Fruit fly (Drosophila melanogaster) whole organism, embryonic: ENCODE results near the gene CG34026.

Experiments
- Atf-2 ChIP-seq: fragments of 200-800 bp; sonication (Bioruptor generic); optimal IDR thresholded peaks from 2 replicates; lab custom pipeline; 2016; ENCODE audit warnings: missing biosample characterization, missing genetic modification characterization
- CG10274 ChIP-seq: fragments of 200-800 bp; sonication (Bioruptor generic); optimal IDR thresholded peaks from 3 replicates; lab custom pipeline; 2017; ENCODE audit warnings: missing biosample characterization, mild to moderate bottlenecking, missing genetic modification characterization
- CG10366 ChIP-seq: fragments of 200-800 bp; sonication (Bioruptor generic); IDR thresholded peaks from 2 replicates; pipeline ENCODE4 v1.3.6; 2022; ENCODE audit warnings: missing biosample characterization, missing genetic modification characterization
- CG11398 ChIP-seq: fragments of 200-800 bp; sonication (Bioruptor generic); optimal IDR thresholded peaks from 2 replicates; lab custom pipeline; 2016; ENCODE audit warnings: missing biosample characterization, missing genetic modification characterization
- CG13894 ChIP-seq: fragments of 200-800 bp; sonication (Bioruptor generic); optimal IDR thresholded peaks from 3 replicates; lab custom pipeline; 2018; ENCODE audit warnings: missing biosample characterization, mild to moderate bottlenecking, missing genetic modification characterization, moderate library complexity
- CG1529 ChIP-seq: fragments of 200-800 bp; sonication (Bioruptor generic); optimal IDR thresholded peaks from 3 replicates; lab custom pipeline; 2018; ENCODE audit warnings: missing biosample characterization, missing genetic modification characterization
- CG15514 ChIP-seq: fragments of 200-800 bp; sonication (Bioruptor generic); optimal IDR thresholded peaks from 3 replicates; lab custom pipeline; 2017; ENCODE audit warnings: missing biosample characterization, missing genetic modification characterization, mild to moderate bottlenecking, moderate library complexity, missing genetic modification reagents
- CG16815 ChIP-seq: fragments of 200-800 bp; sonication (Bioruptor generic); optimal IDR thresholded peaks from 3 replicates; lab custom pipeline; 2017; ENCODE audit warnings: missing biosample characterization, mild to moderate bottlenecking, missing genetic modification characterization
- CG2199 ChIP-seq: fragments of 200-800 bp; sonication (Bioruptor generic); IDR thresholded peaks from 3 replicates; pipeline ENCODE4 v1.3.6; 2022; ENCODE audit warnings: missing biosample characterization, missing genetic modification characterization
- CG31224 ChIP-seq: fragments of 200-800 bp; sonication (Bioruptor generic); IDR thresholded peaks from 2 replicates; pipeline ENCODE4 v1.3.6; 2022; ENCODE audit warnings: missing biosample characterization, missing genetic modification characterization
- CG34376 ChIP-seq: fragments of 200-800 bp; sonication (Bioruptor generic); optimal IDR thresholded peaks from 2 replicates; lab custom pipeline; 2018; ENCODE audit warnings: missing biosample characterization, mild to moderate bottlenecking, missing genetic modification characterization
- CG34422 ChIP-seq: fragments of 200-800 bp; sonication (Bioruptor generic); IDR thresholded peaks from 3 replicates; pipeline ENCODE4 v1.3.6; 2022; ENCODE audit warnings: missing biosample characterization, missing genetic modification characterization
- CG3726 ChIP-seq: fragments of 200-800 bp; sonication (Bioruptor generic); IDR thresholded peaks from 3 replicates; pipeline ENCODE4, ENCODE4 v1.3.6; 2022; ENCODE audit warnings: missing biosample characterization, missing genetic modification characterization
- CG3847 ChIP-seq: fragments of 200-800 bp; sonication (Bioruptor generic); IDR thresholded peaks from 2 replicates; pipeline ENCODE4 v1.3.6; 2022; ENCODE audit warnings: missing biosample characterization, missing genetic modification characterization
- CG4424 ChIP-seq: fragments of 200-800 bp; sonication (Bioruptor generic); optimal IDR thresholded peaks from 3 replicates; lab custom pipeline; 2016; ENCODE audit warnings: missing biosample characterization, missing genetic modification characterization
- CG4730 ChIP-seq: fragments of 200-800 bp; sonication (Bioruptor generic); IDR thresholded peaks from 2 replicates; pipeline ENCODE4 v1.3.6; 2022; ENCODE audit warnings: missing biosample characterization, missing genetic modification characterization
- CG5180 ChIP-seq: fragments of 200-800 bp; sonication (Bioruptor generic); optimal IDR thresholded peaks from 3 replicates; lab custom pipeline; 2017; ENCODE audit warnings: missing biosample characterization, missing genetic modification characterization, mild to moderate bottlenecking, moderate library complexity, missing genetic modification reagents
- CG6689 ChIP-seq: fragments of 200-800 bp; sonication (Bioruptor generic); IDR thresholded peaks from 2 replicates; pipeline ENCODE4 v1.3.6; 2022; ENCODE audit warnings: missing biosample characterization, missing genetic modification characterization
- CG9876 ChIP-seq: fragments of 200-800 bp; sonication (Bioruptor generic); optimal IDR thresholded peaks from 2 replicates; lab custom pipeline; 2016; ENCODE audit warnings: missing biosample characterization, missing genetic modification characterization
- CHES-1-like ChIP-seq: fragments of 200-800 bp; sonication (Bioruptor generic); optimal IDR thresholded peaks from 2 replicates; lab custom pipeline; 2016; ENCODE audit warnings: missing biosample characterization, missing genetic modification characterization
- CTCF ChIP-seq: fragments of 200-800 bp; sonication (Bioruptor generic); optimal IDR thresholded peaks from 2 replicates; lab custom pipeline; 2017; ENCODE audit warnings: missing biosample characterization, mild to moderate bottlenecking, missing genetic modification characterization, moderate library complexity
- Dip3 ChIP-seq: fragments of 200-800 bp; sonication (Bioruptor generic); optimal IDR thresholded peaks from 3 replicates; lab custom pipeline; 2016; ENCODE audit warnings: missing biosample characterization, missing genetic modification characterization
- Elba2 ChIP-seq: fragments of 200-800 bp; sonication (Bioruptor generic); optimal IDR thresholded peaks from 3 replicates; lab custom pipeline; 2016; ENCODE audit warnings: missing biosample characterization, missing genetic modification characterization
- Fer2 ChIP-seq: fragments of 200-800 bp; sonication (Bioruptor generic); optimal IDR thresholded peaks from 2 replicates; lab custom pipeline; 2018; ENCODE audit warnings: missing biosample characterization, mild to moderate bottlenecking, missing genetic modification characterization, moderate library complexity
- H15 ChIP-seq: fragments of 200-800 bp; sonication (Bioruptor generic); IDR thresholded peaks from 3 replicates; pipeline ENCODE4 v1.3.6; 2022; ENCODE audit warnings: missing biosample characterization, missing genetic modification characterization
- Hr39 ChIP-seq: fragments of >200 bp; optimal IDR thresholded peaks from 2 replicates; lab custom pipeline; 2017
- Hsf ChIP-seq: fragments of 200-800 bp; sonication (Bioruptor generic); optimal IDR thresholded peaks from 3 replicates; lab custom pipeline; 2016; ENCODE audit warnings: missing biosample characterization, missing genetic modification characterization
- Lpt ChIP-seq: fragments of >200 bp; optimal IDR thresholded peaks from 2 replicates; lab custom pipeline; 2018; ENCODE audit warnings: missing biosample characterization, missing genetic modification characterization
- MESR4 ChIP-seq: fragments of 200-800 bp; sonication (Bioruptor generic); optimal IDR thresholded peaks from 2 replicates; lab custom pipeline; 2018; ENCODE audit warnings: missing biosample characterization, mild to moderate bottlenecking, missing genetic modification characterization, moderate library complexity
- Nf-YA ChIP-seq: fragments of 200-800 bp; sonication (Bioruptor generic); IDR thresholded peaks from 2 replicates; pipeline ENCODE4 v1.3.6; 2022; ENCODE audit warnings: missing biosample characterization, missing genetic modification characterization
- Opbp ChIP-seq: fragments of 200-800 bp; sonication (Bioruptor generic); IDR thresholded peaks from 3 replicates; pipeline ENCODE4 v1.3.6; 2022; ENCODE audit warnings: missing biosample characterization, missing genetic modification characterization; ENCODE audit not compliant: partially characterized antibody
- ab ChIP-seq: fragments of 200-800 bp; sonication (Bioruptor generic); optimal IDR thresholded peaks from 2 replicates; lab custom pipeline; 2016; ENCODE audit warnings: missing biosample characterization, missing genetic modification characterization
- ara ChIP-seq: fragments of 200-800 bp; sonication (Bioruptor generic); IDR thresholded peaks from 2 replicates; pipeline ENCODE4 v1.3.6; 2022; ENCODE audit warnings: missing biosample characterization, missing genetic modification characterization
- br ChIP-seq: fragments of >200 bp; optimal IDR thresholded peaks from 2 replicates; lab custom pipeline; 2017
- emc ChIP-seq: fragments of 200-800 bp; sonication (Bioruptor generic); optimal IDR thresholded peaks from 2 replicates; lab custom pipeline; 2016; ENCODE audit warnings: missing biosample characterization, missing genetic modification characterization
- fru ChIP-seq: fragments of >200 bp; optimal IDR thresholded peaks from 2 replicates; lab custom pipeline; 2017
- ftz-f1 ChIP-seq: fragments of 200-800 bp; sonication (Bioruptor generic); optimal IDR thresholded peaks from 2 replicates; lab custom pipeline; 2016; ENCODE audit warnings: missing biosample characterization, missing genetic modification characterization
- insv ChIP-seq, 2 experiments: fragments of 200-800 bp; sonication (Bioruptor generic); optimal IDR thresholded peaks; 3 replicates each; lab custom pipeline; 2016 to 2018; ENCODE audit warnings: missing biosample characterization in 2 of 2, missing genetic modification characterization in 2 of 2
- jing ChIP-seq: fragments of 200-800 bp; sonication (Bioruptor generic); optimal IDR thresholded peaks from 2 replicates; lab custom pipeline; 2018; ENCODE audit warnings: missing biosample characterization, mild to moderate bottlenecking, missing genetic modification characterization
- jumu ChIP-seq: fragments of 200-800 bp; sonication (Bioruptor generic); optimal IDR thresholded peaks from 3 replicates; lab custom pipeline; 2016; ENCODE audit warnings: missing biosample characterization, missing genetic modification characterization
- ken ChIP-seq: fragments of 200-800 bp; sonication (Bioruptor generic); IDR thresholded peaks from 3 replicates; pipeline ENCODE4 v1.3.6; 2022; ENCODE audit warnings: missing biosample characterization, missing genetic modification characterization
- mld ChIP-seq: fragments of 200-800 bp; sonication (Bioruptor generic); IDR thresholded peaks from 3 replicates; pipeline ENCODE4 v1.3.6; 2022; ENCODE audit warnings: missing biosample characterization, missing genetic modification characterization; ENCODE audit not compliant: partially characterized antibody
- nau ChIP-seq: fragments of 200-800 bp; sonication (Bioruptor generic); optimal IDR thresholded peaks from 3 replicates; lab custom pipeline; 2017; ENCODE audit warnings: missing biosample characterization, mild to moderate bottlenecking, missing genetic modification characterization, missing genetic modification reagents
- peb ChIP-seq: fragments of 200-800 bp; sonication (Bioruptor generic); IDR thresholded peaks from 2 replicates; pipeline ENCODE4 v1.3.6; 2022; ENCODE audit warnings: missing biosample characterization, missing genetic modification characterization
- pum ChIP-seq: fragments of 200-800 bp; sonication (Bioruptor generic); optimal IDR thresholded peaks from 2 replicates; lab custom pipeline; 2016; ENCODE audit warnings: missing biosample characterization, missing genetic modification characterization
- sc ChIP-seq, 3 experiments: fragments of >200 bp in 2 of 3; fragments of 200-800 bp in 1 of 3; sonication (Bioruptor generic) in 1 of 3; optimal IDR thresholded peaks; 2 replicates in 2 of 3; 3 replicates in 1 of 3; lab custom pipeline; 2017; ENCODE audit warnings: mild to moderate bottlenecking in 1 of 3, missing biosample characterization in 1 of 3, missing genetic modification characterization in 1 of 3, missing genetic modification reagents in 1 of 3
- sna ChIP-seq: fragments of 200-800 bp; sonication (Bioruptor generic); IDR thresholded peaks from 2 replicates; pipeline ENCODE4 v1.3.6; 2022; ENCODE audit warnings: missing biosample characterization, missing genetic modification characterization; ENCODE audit not compliant: partially characterized antibody
- tap ChIP-seq: fragments of 200-800 bp; optimal IDR thresholded peaks from 3 replicates; lab custom pipeline; 2019; ENCODE audit warnings: missing biosample characterization, mild to moderate bottlenecking, missing genetic modification characterization, moderate library complexity
- tup ChIP-seq: fragments of 200-800 bp; sonication (Bioruptor generic); optimal IDR thresholded peaks from 2 replicates; lab custom pipeline; 2016; ENCODE audit warnings: missing biosample characterization, mild to moderate bottlenecking, missing genetic modification characterization, moderate library complexity
- yki ChIP-seq: fragments of >200 bp; optimal IDR thresholded peaks from 3 replicates; lab custom pipeline; 2018
- zen ChIP-seq: fragments of 200-800 bp; sonication (Bioruptor generic); optimal IDR thresholded peaks from 3 replicates; lab custom pipeline; 2018; ENCODE audit warnings: missing biosample characterization, mild to moderate bottlenecking, missing genetic modification characterization, moderate library complexity

The CG34026 gene

DNA sequence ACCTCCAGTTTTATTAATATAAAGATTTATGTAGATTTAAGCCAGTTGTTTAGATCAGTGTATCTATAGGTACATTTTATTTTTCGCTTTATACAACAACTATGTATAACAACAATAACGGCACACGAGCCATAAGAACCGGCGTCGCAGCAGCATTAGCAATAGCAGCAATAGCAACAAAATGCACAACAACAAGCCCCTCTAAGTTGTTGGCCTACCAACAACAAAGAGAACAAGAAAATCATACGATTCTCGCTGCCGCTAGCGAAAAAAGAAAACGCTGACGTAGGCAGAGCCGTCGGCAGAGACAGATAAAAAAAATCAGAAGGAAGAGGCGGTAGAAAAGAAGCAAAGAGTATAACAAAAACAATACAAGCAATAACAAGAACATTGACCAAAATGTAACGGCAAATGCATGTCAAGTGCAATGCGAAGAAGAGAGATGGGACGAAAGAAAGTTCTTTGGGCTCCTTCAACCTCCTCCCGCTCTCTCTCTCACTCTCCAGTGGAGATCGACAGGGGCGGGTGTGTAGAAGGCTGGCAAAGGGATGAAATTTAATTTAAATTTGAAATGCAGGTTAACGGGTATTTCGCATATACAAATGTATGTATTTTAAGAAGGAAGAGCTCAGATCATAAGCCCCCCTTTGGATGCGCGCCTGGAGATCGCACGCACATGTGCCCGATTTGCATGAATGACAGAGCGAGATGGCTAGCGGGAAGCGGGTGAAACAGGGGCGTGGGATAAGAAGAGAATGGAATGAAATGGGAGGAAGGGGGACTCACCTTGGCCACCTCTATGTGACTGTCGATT, 45.3 kb downstream of the CG34026 start (continued):
- TF ChIP-seq Fer2 (peak; percentile 91), CG6689 (peak; percentile 98), CG11398 (GFP tag; lab: Kevin White, UChicago) (peak; percentile 97), Atf-2 (peak; percentile 98), CG9876 (GFP tag; lab: Kevin White, UChicago) (peak; percentile 97), CG16815 (GFP tag; lab: Kevin White, UChicago) (peak; percentile 99), CG34376 (GFP tag; lab: Kevin White, UChicago) (peak; percentile 76), Opbp (no peak), nau (GFP tag; lab: Kevin White, UChicago) (peak; percentile 96), tup (GFP tag; lab: Kevin White, UChicago) (peak; percentile 96), CG13894 (peak; percentile 89), sc (optimal IDR thresholded peaks at IDR 0.05; lab: Kevin White, UChicago) (no peak), sc (GFP tag; optimal IDR thresholded peaks at IDR 0.05; lab: Kevin White, UChicago) (peak; percentile 99), ken (GFP tag; lab: Robert Waterston, UW) (peak; percentile 99), emc (GFP tag; lab: Kevin White, UChicago) (peak; percentile 96), CG5180 (peak; percentile 90), pum (GFP tag; lab: Kevin White, UChicago) (peak; percentile 99), zen (peak; percentile 96), Lpt (GFP tag; lab: Kevin White, UChicago) (no peak), Elba2 (peak; percentile 89), CG4424 (GFP tag; lab: Kevin White, UChicago) (peak; percentile 98), tap (tag; lab: Kevin White, UChicago) (peak; percentile 95), jumu (peak; percentile 99), CG10366 (GFP tag; lab: Robert Waterston, UW) (peak; percentile 99), CHES-1-like (GFP tag; lab: Kevin White, UChicago) (peak; percentile 99), br (no peak), Nf-YA (GFP tag; lab: Robert Waterston, UW) (peak; percentile 94), CG31224 (GFP tag; lab: Robert Waterston, UW) (peak; percentile 96), sna (no peak), CG3847 (peak; percentile 98), MESR4 (peak; percentile 77), CG1529 (GFP tag; lab: Kevin White, UChicago) (peak; percentile 98), fru (lab: Kevin White, UChicago) (no peak), CG15514 (GFP tag; lab: Kevin White, UChicago) (peak; percentile 89), CTCF (GFP tag; lab: Kevin White, UChicago) (peak; percentile 61), insv (GFP tag; optimal IDR thresholded peaks at IDR 0.05; lab: Kevin White, UChicago) (peak; percentile 39 to 40), ara (GFP tag; lab: Robert Waterston, UW) (peak; percentile 99), yki (no peak), ab (GFP tag; lab: Kevin White, UChicago) (peak; percentile 96), ftz-f1 (GFP tag; lab: Kevin White, UChicago) (peak; percentile 89), H15 (GFP tag; lab: Robert Waterston, UW) (peak; percentile 99), Dip3 (GFP tag; lab: Kevin White, UChicago) (peak; percentile 98), Hsf (GFP tag; lab: Kevin White, UChicago) (peak; percentile 99), Hr39 (lab: Kevin White, UChicago) (no peak), CG4730 (GFP tag; lab: Robert Waterston, UW) (peak; percentile 98), CG2199 (GFP tag; lab: Robert Waterston, UW) (peak; percentile 98), CG3726 (GFP tag; lab: Robert Waterston, UW) (peak; percentile 98), peb (GFP tag; lab: Robert Waterston, UW) (peak; percentile 98), CG34422 (GFP tag; lab: Robert Waterston, UW) (peak; percentile 99), mld (GFP tag; lab: Robert Waterston, UW) (no peak), CG10274 (GFP tag; lab: Kevin White, UChicago) (peak; percentile 91), jing (GFP tag; lab: Kevin White, UChicago) (peak; percentile 97)
